Worm (Caenorhabditis elegans) whole organism, L3 larva: ENCODE measurements around the gene htas-1.

Source experiments
- ama-1 ChIP-seq: fragments of 150-350 bp; optimal IDR thresholded peaks from 2 replicates; lab custom pipeline; 2018
- ceh-9 ChIP-seq: sonication (generic microtip); optimal IDR thresholded peaks from 2 replicates; lab custom pipeline; 2018; ENCODE audit warnings: missing biosample characterization, missing genetic modification characterization
- daf-12 ChIP-seq: fragments of 150-350 bp; optimal IDR thresholded peaks from 2 replicates; lab custom pipeline; 2014; ENCODE audit warnings: missing biosample characterization, missing genetic modification reagents, missing genetic modification characterization
- elt-3 ChIP-seq, 3 experiments: fragments of 150-350 bp in 1 of 3; sonication (generic microtip) in 2 of 3; optimal IDR thresholded peaks; 2 replicates in 2 of 3; 4 replicates in 1 of 3; lab custom pipeline; 2014 to 2017; ENCODE audit warnings: missing biosample characterization in 3 of 3, missing genetic modification characterization in 3 of 3
- lin-39 ChIP-seq: fragments of 150-350 bp; optimal IDR thresholded peaks from 2 replicates; lab custom pipeline; 2018; ENCODE audit warnings: missing biosample characterization, missing genetic modification reagents, missing genetic modification characterization
- nhr-28 ChIP-seq: fragments of 150-350 bp; optimal IDR thresholded peaks from 2 replicates; lab custom pipeline; 2014; ENCODE audit warnings: missing biosample characterization, missing genetic modification characterization
- unc-62 ChIP-seq: fragments of 150-350 bp; sonication (generic microtip); optimal IDR thresholded peaks from 4 replicates; lab custom pipeline; 2014; ENCODE audit warnings: missing biosample characterization, missing genetic modification reagents, missing genetic modification characterization

ce11 chrIV:9643188-9643587 is 40.1 kb downstream of the htas-1 start, which contains the start of gene degl-2:
- TF ChIP-seq ama-1 (lab: Kevin White, UChicago) (no peak), lin-39 (tag; lab: Kevin White, UChicago) (no peak), unc-62 (GFP tag; lab: Kevin White, UChicago) (no peak), elt-3 (tag; optimal IDR thresholded peaks at IDR 0.05; lab: Kevin White, UChicago) (no peak), ceh-9 (tag; lab: Kevin White, UChicago) (no peak), nhr-28 (tag; lab: Kevin White, UChicago) (no peak), daf-12 (tag; lab: Kevin White, UChicago) (no peak)
